Worm (Caenorhabditis elegans) whole organism, L4 larva: ENCODE measurements around the gene ttr-57.
"Not testable (repeated sequence)": the region's sequence is repeated elsewhere in the genome, so short reads cannot be mapped to it uniquely, and the experiment has no call there.

ENCODE experiments used
- D1046.2 ChIP-seq: fragments of 200-800 bp; sonication (Bioruptor generic); IDR thresholded peaks from 2 replicates; pipeline ENCODE4 v1.3.6; 2022; ENCODE audit warnings: missing genetic modification characterization, missing compliant biosample characterization
- F44E2.7 ChIP-seq: fragments of 200-800 bp; sonication (Bioruptor generic); IDR thresholded peaks from 2 replicates; pipeline ENCODE4 v2.1.2; 2022; ENCODE audit warnings: missing genetic modification characterization, missing compliant biosample characterization
- aha-1 ChIP-seq: fragments of 150-350 bp; peaks from one replicate; lab custom pipeline; 2014; ENCODE audit warnings: missing biosample characterization, missing genetic modification characterization
- daf-8 ChIP-seq: fragments of 200-800 bp; sonication (Bioruptor generic); IDR thresholded peaks from 2 replicates; pipeline ENCODE4 v1.3.6; 2022; ENCODE audit warnings: missing genetic modification characterization, missing compliant biosample characterization
- dmd-9 ChIP-seq: fragments of 200-800 bp; sonication (Bioruptor generic); IDR thresholded peaks from 2 replicates; pipeline ENCODE4 v1.3.6; 2022; ENCODE audit warnings: missing genetic modification reagents, missing genetic modification characterization, missing compliant biosample characterization
- dpl-1 ChIP-seq: fragments of 150-350 bp; optimal IDR thresholded peaks from 2 replicates; lab custom pipeline; 2014; ENCODE audit warnings: missing biosample characterization, missing genetic modification reagents, missing genetic modification characterization
- hif-1 ChIP-seq, 2 experiments: sonication (generic microtip); optimal IDR thresholded peaks; 2 replicates each; lab custom pipeline; 2016 to 2017; ENCODE audit warnings: missing compliant biosample characterization in 2 of 2, missing genetic modification characterization in 2 of 2, missing genetic modification reagents in 2 of 2, missing genotype in 2 of 2, mild to moderate bottlenecking in 1 of 2
- hmg-1.1 ChIP-seq: fragments of 200-800 bp; sonication (Bioruptor generic); IDR thresholded peaks from 2 replicates; pipeline ENCODE4 v1.3.6; 2022; ENCODE audit warnings: missing genetic modification reagents, missing genetic modification characterization, missing compliant biosample characterization
- lin-1 ChIP-seq: fragments of 200-800 bp; sonication (Bioruptor generic); IDR thresholded peaks from 2 replicates; pipeline ENCODE4 v1.3.6; 2022; ENCODE audit warnings: missing genetic modification reagents, missing genetic modification characterization, missing compliant biosample characterization
- lin-15B ChIP-seq: fragments of 150-350 bp; sonication (generic microtip); optimal IDR thresholded peaks from 3 replicates; lab custom pipeline; 2014; ENCODE audit warnings: missing biosample characterization, missing genetic modification characterization
- lin-29 ChIP-seq: fragments of 200-800 bp; sonication (Bioruptor generic); IDR thresholded peaks from 2 replicates; pipeline ENCODE4 v1.3.6; 2022; ENCODE audit warnings: missing genetic modification reagents, missing genetic modification characterization, missing compliant biosample characterization
- madf-9 ChIP-seq: fragments of 200-800 bp; sonication (Bioruptor generic); conservative IDR thresholded peaks from 2 replicates; pipeline ENCODE4 v1.3.6; 2022; ENCODE audit warnings: missing genetic modification reagents, missing genetic modification characterization, missing compliant biosample characterization
- mxl-2 ChIP-seq: fragments of 200-800 bp; sonication (Bioruptor generic); conservative IDR thresholded peaks from 2 replicates; pipeline ENCODE4 v1.3.6; 2022; ENCODE audit warnings: missing genetic modification reagents, missing genetic modification characterization, missing compliant biosample characterization
- nhr-10 ChIP-seq: fragments of 150-350 bp; optimal IDR thresholded peaks from 2 replicates; lab custom pipeline; 2014; ENCODE audit warnings: missing biosample characterization, missing genetic modification characterization
- nhr-11 ChIP-seq: fragments of 150-350 bp; optimal IDR thresholded peaks from 2 replicates; lab custom pipeline; 2014; ENCODE audit warnings: missing biosample characterization, missing genetic modification characterization
- nhr-25 ChIP-seq: sonication (generic microtip); optimal IDR thresholded peaks from 2 replicates; lab custom pipeline; 2017; ENCODE audit warnings: missing genetic modification characterization, mild to moderate bottlenecking, missing compliant biosample characterization, antibody characterized with exemption, moderate library complexity, borderline replicate concordance; ENCODE audit not compliant: insufficient read depth
- nhr-41 ChIP-seq: fragments of 200-800 bp; sonication (Bioruptor generic); IDR thresholded peaks from 2 replicates; pipeline ENCODE4 v1.3.6; 2022; ENCODE audit warnings: missing genetic modification reagents, missing genetic modification characterization, missing compliant biosample characterization
- nhr-76 ChIP-seq: fragments of 150-350 bp; optimal IDR thresholded peaks from 2 replicates; lab custom pipeline; 2014; ENCODE audit warnings: missing biosample characterization, missing genetic modification characterization
- nhr-77 ChIP-seq: fragments of 150-350 bp; optimal IDR thresholded peaks from 2 replicates; lab custom pipeline; 2014; ENCODE audit warnings: missing biosample characterization, missing genetic modification characterization
- snpc-1.2 ChIP-seq: fragments of 200-800 bp; sonication (Bioruptor generic); IDR thresholded peaks from 2 replicates; pipeline ENCODE4 v1.3.6; 2022; ENCODE audit warnings: missing genetic modification reagents, missing genetic modification characterization, missing compliant biosample characterization
- snpc-4 ChIP-seq: fragments of 150-350 bp; optimal IDR thresholded peaks from 2 replicates; lab custom pipeline; 2014; ENCODE audit warnings: missing biosample characterization, missing genetic modification characterization
- spr-3 ChIP-seq: fragments of 200-800 bp; sonication (Bioruptor generic); optimal IDR thresholded peaks from 2 replicates; lab custom pipeline; 2018; ENCODE audit warnings: mild to moderate bottlenecking, missing genetic modification characterization, missing compliant biosample characterization
- unc-130 ChIP-seq: sonication (generic microtip); optimal IDR thresholded peaks from 2 replicates; lab custom pipeline; 2016; ENCODE audit warnings: missing genetic modification reagents, missing genetic modification characterization, missing compliant biosample characterization
- unc-39 ChIP-seq: sonication (generic microtip); optimal IDR thresholded peaks from 2 replicates; lab custom pipeline; 2017; ENCODE audit warnings: missing biosample characterization, missing genetic modification characterization
- unc-62 ChIP-seq, 3 experiments: fragments of 150-350 bp in 1 of 3; sonication (generic microtip); optimal IDR thresholded peaks in 2 of 3; peaks in 1 of 3; 1 replicate in 1 of 3; 2 replicates in 2 of 3; lab custom pipeline; 2014 to 2017; ENCODE audit warnings: missing biosample characterization in 3 of 3, missing genetic modification characterization in 3 of 3, missing genetic modification reagents in 3 of 3, missing genotype in 1 of 3
- zag-1 ChIP-seq: fragments of 150-350 bp; optimal IDR thresholded peaks from 2 replicates; lab custom pipeline; 2014; ENCODE audit warnings: missing biosample characterization, missing genetic modification characterization
- zfp-2 ChIP-seq: sonication (generic microtip); optimal IDR thresholded peaks from 2 replicates; lab custom pipeline; 2016; ENCODE audit warnings: mild to moderate bottlenecking, missing genetic modification characterization, missing compliant biosample characterization
- zfp-3 ChIP-seq: fragments of 200-800 bp; sonication (Bioruptor generic); conservative IDR thresholded peaks from 2 replicates; pipeline ENCODE4 v1.3.6; 2022; ENCODE audit warnings: missing genetic modification reagents, missing genetic modification characterization, missing compliant biosample characterization

The ttr-57 gene

ce11 chrV:20564054-20564453, 40.9 kb upstream of the ttr-57 start, which contains the start of gene F26F2.13:
TSS of gene F26F2.13 (plus strand) at chrV:20564354.
- TF ChIP-seq hif-1 (tag; optimal IDR thresholded peaks at IDR 0.05; lab: Kevin White, UChicago); D1046.2; F44E2.7: not testable (repeated sequence)

- no peak for TF ChIP-seq aha-1 (tag; lab: Kevin White, UChicago)
These were observed 38.5 kb upstream of the ttr-57 start, which contains the start of gene F26F2.3 for ce11 chrV:20566454-20566853. TSS of gene F26F2.3 (minus strand) at chrV:20566554.

ce11 chrV:20568995-20569394, 35.9 kb upstream of the ttr-57 start, which contains the start of gene F26F2.4:
TSS of gene F26F2.4 (plus strand) at chrV:20569295.
- TF ChIP-seq madf-9 (GFP tag; lab: Robert Waterston, UW); snpc-4 (tag; lab: Kevin White, UChicago); lin-1 (GFP tag; lab: Robert Waterston, UW): not testable (repeated sequence)

- TF ChIP-seq unc-39 (tag; lab: Kevin White, UChicago): no peak
- TF ChIP-seq mxl-2: no peak
- no peak for TF ChIP-seq nhr-11 (tag; lab: Kevin White, UChicago)
- no peak for TF ChIP-seq snpc-1.2 (GFP tag; lab: Robert Waterston, UW)
- no peak for TF ChIP-seq lin-15B (tag; lab: Kevin White, UChicago)
- TF ChIP-seq hmg-1.1 (GFP tag; lab: Robert Waterston, UW): no peak
- TF ChIP-seq spr-3: no peak
- TF ChIP-seq dmd-9 (GFP tag; lab: Robert Waterston, UW): no peak
- TF ChIP-seq lin-29 (GFP tag; lab: Robert Waterston, UW): no peak
- TF ChIP-seq nhr-77 (tag; lab: Kevin White, UChicago): no peak
- no peak for TF ChIP-seq zfp-3 (GFP tag; lab: Robert Waterston, UW)
- no peak for TF ChIP-seq dpl-1 (GFP tag; lab: Kevin White, UChicago)
- no peak for TF ChIP-seq zfp-2 (tag; lab: Kevin White, UChicago)
- TF ChIP-seq unc-130 (GFP tag; lab: Kevin White, UChicago): no peak
- TF ChIP-seq nhr-76 (tag; lab: Kevin White, UChicago): no peak
These were observed 31.5 kb upstream of the ttr-57 start, which contains the start of gene F26F2.5 for ce11 chrV:20573392-20573791. TSS of gene F26F2.5 (plus strand) at chrV:20573692.

ce11 chrV:20574314-20574713, 30.6 kb upstream of the ttr-57 start, which contains the start of gene clec-263:
TSS of gene clec-263 (plus strand) at chrV:20574614.
- peak in 1 of 2 experiments; percentile 11 for TF ChIP-seq unc-62 (GFP tag; optimal IDR thresholded peaks at IDR 0.05 in 1 of 2; lab: Kevin White, UChicago)
- no peak for TF ChIP-seq unc-62 (tag; optimal IDR thresholded peaks at IDR 0.05; lab: Kevin White, UChicago)
- TF ChIP-seq nhr-41 (GFP tag; lab: Robert Waterston, UW): no peak
- no peak for TF ChIP-seq daf-8 (GFP tag; lab: Robert Waterston, UW)
- TF ChIP-seq, all 104 proteins: peak for 1

- TF ChIP-seq unc-62 (GFP tag; optimal IDR thresholded peaks at IDR 0.05 in 1 of 2; lab: Kevin White, UChicago) (peak in 1 of 2 experiments; percentile 97), unc-62 (tag; optimal IDR thresholded peaks at IDR 0.05; lab: Kevin White, UChicago) (no peak), nhr-10 (tag; lab: Kevin White, UChicago) (no peak), zag-1 (tag; lab: Kevin White, UChicago) (no peak)
These were observed 30.0 kb upstream of the ttr-57 start for ce11 chrV:20574872-20575271.

- peak; percentile 90 for TF ChIP-seq aha-1 (tag; lab: Kevin White, UChicago)
- no peak for TF ChIP-seq nhr-25
These were observed 25.4 kb upstream of the ttr-57 start, which contains the start of gene F26F2.8 for ce11 chrV:20579534-20579933. TSS of gene F26F2.8 (plus strand) at chrV:20579546.
